Fruit fly (Drosophila melanogaster) S2 (cell line): ENCODE results near the gene CG42779.

Source experiments
- CG8478 ChIP-seq: fragments of >200 bp; optimal IDR thresholded peaks from 2 replicates; lab custom pipeline; 2018
- CTCF ChIP-seq, 2 experiments: fragments of >200 bp; optimal IDR thresholded peaks; 2 replicates each; lab custom pipeline; 2018

- TF ChIP-seq CG8478 (lab: Kevin White, UChicago) (no peak), CTCF (optimal IDR thresholded peaks at IDR 0.05; lab: Kevin White, UChicago) (no peak)
Observed at dm6 chr3R:17087977-17088618, 33.3 kb upstream of the CG42779 start, which contains the start of gene cal1.
